Worm (Caenorhabditis elegans) whole organism, L2 larva: ENCODE data around the gene F15A4.2.

ENCODE experiments used
- ZK546.5 ChIP-seq: sonication (generic microtip); optimal IDR thresholded peaks from 2 replicates; lab custom pipeline; 2017; ENCODE audit warnings: missing biosample characterization, missing genetic modification characterization
- egl-27 ChIP-seq: sonication (generic microtip); optimal IDR thresholded peaks from 3 replicates; lab custom pipeline; 2017; ENCODE audit warnings: missing biosample characterization, missing genetic modification reagents, missing genetic modification characterization
- lsy-2 ChIP-seq, 2 experiments: fragments of 150-350 bp in 1 of 2; sonication (generic microtip) in 1 of 2; optimal IDR thresholded peaks; 2 replicates each; lab custom pipeline; 2014 to 2017; ENCODE audit warnings: missing biosample characterization in 2 of 2, missing genetic modification characterization in 2 of 2
- mdl-1 ChIP-seq, 2 experiments: fragments of 150-350 bp in 1 of 2; sonication (generic microtip) in 1 of 2; optimal IDR thresholded peaks; 2 replicates each; lab custom pipeline; 2017; ENCODE audit warnings: missing biosample characterization in 2 of 2, missing genetic modification characterization in 2 of 2
- nhr-11 ChIP-seq: fragments of 150-350 bp; optimal IDR thresholded peaks from 2 replicates; lab custom pipeline; 2014; ENCODE audit warnings: missing biosample characterization, missing genetic modification characterization
- nhr-23 ChIP-seq: fragments of 150-350 bp; optimal IDR thresholded peaks from 2 replicates; lab custom pipeline; 2014; ENCODE audit warnings: missing biosample characterization, missing genetic modification reagents, missing genetic modification characterization
- unc-62 ChIP-seq: fragments of 150-350 bp; optimal IDR thresholded peaks from 2 replicates; lab custom pipeline; 2014; ENCODE audit warnings: missing biosample characterization, missing genetic modification reagents, missing genetic modification characterization
- ztf-1 ChIP-seq: fragments of 200-800 bp; sonication (Bioruptor generic); conservative IDR thresholded peaks from 2 replicates; pipeline ENCODE4 v1.3.6; 2022; ENCODE audit warnings: missing genetic modification characterization, missing compliant biosample characterization

ce11 chrII:12485060-12485459 lies 22.7 kb downstream of the F15A4.2 start, which contains the start of gene F15A4.10:
- TF ChIP-seq ZK546.5 (tag; lab: Kevin White, UChicago), result no peak
- no peak for TF ChIP-seq egl-27
- TF ChIP-seq unc-62 (GFP tag; lab: Kevin White, UChicago), result no peak
- no peak for TF ChIP-seq nhr-11
- TF ChIP-seq ztf-1 (GFP tag; lab: Robert Waterston, UW), result no peak
- no peak for TF ChIP-seq lsy-2 (tag; optimal IDR thresholded peaks at IDR 0.05; lab: Kevin White, UChicago)
- TF ChIP-seq nhr-23 (tag; lab: Kevin White, UChicago), result no peak
- TF ChIP-seq mdl-1 (tag; optimal IDR thresholded peaks at IDR 0.05; lab: Kevin White, UChicago), result no peak
